Worm (Caenorhabditis elegans) whole organism, young adult: Measurements from ENCODE around the gene F26D2.3.

Experiments
- B0336.3 ChIP-seq: fragments of 200-800 bp; sonication (Bioruptor generic); IDR thresholded peaks from 2 replicates; pipeline ENCODE4 v1.3.6; 2022; ENCODE audit warnings: missing genetic modification characterization, missing compliant biosample characterization
- D2030.7 ChIP-seq: fragments of 200-800 bp; sonication (Bioruptor generic); IDR thresholded peaks from 2 replicates; pipeline ENCODE4 v1.3.6; 2022; ENCODE audit warnings: missing genetic modification reagents, missing genetic modification characterization, missing compliant biosample characterization
- K12H6.12 ChIP-seq: fragments of 200-800 bp; sonication (Bioruptor generic); optimal IDR thresholded peaks from 2 replicates; lab custom pipeline; 2018; ENCODE audit warnings: mild to moderate bottlenecking, missing genetic modification characterization, missing compliant biosample characterization
- athp-1 ChIP-seq: sonication (generic microtip); optimal IDR thresholded peaks from 2 replicates; lab custom pipeline; 2017; ENCODE audit warnings: mild to moderate bottlenecking, missing genetic modification characterization, missing compliant biosample characterization
- dpl-1 ChIP-seq: fragments of 150-350 bp; optimal IDR thresholded peaks from 2 replicates; lab custom pipeline; 2014; ENCODE audit warnings: missing biosample characterization, missing genetic modification reagents, missing genetic modification characterization
- hmg-20 ChIP-seq: fragments of 200-800 bp; sonication (Bioruptor generic); IDR thresholded peaks from 2 replicates; pipeline ENCODE4 v1.3.6; 2022; ENCODE audit warnings: missing genetic modification reagents, missing genetic modification characterization, missing compliant biosample characterization
- lin-35 ChIP-seq, 3 experiments: fragments of 150-350 bp in 2 of 3; sonication (generic microtip) in 1 of 3; optimal IDR thresholded peaks; 2 replicates each; lab custom pipeline; 2014 to 2018; ENCODE audit warnings: missing biosample characterization in 3 of 3, missing genetic modification characterization in 3 of 3, missing genetic modification reagents in 3 of 3
- nfyb-1 ChIP-seq: fragments of 200-800 bp; sonication (Bioruptor generic); IDR thresholded peaks from 2 replicates; pipeline ENCODE4 v1.3.6; 2022; ENCODE audit warnings: missing genetic modification reagents, missing genetic modification characterization, missing compliant biosample characterization
- pha-4 ChIP-seq: fragments of 150-350 bp; sonication (generic microtip); optimal IDR thresholded peaks from 2 replicates; lab custom pipeline; 2014; ENCODE audit warnings: missing biosample characterization, missing genetic modification reagents, missing genetic modification characterization
- rec-8 ChIP-seq, 2 experiments: sonication (generic microtip); optimal IDR thresholded peaks; 2 replicates each; lab custom pipeline; 2016; ENCODE audit warnings: mild to moderate bottlenecking in 2 of 2, missing genetic modification characterization in 2 of 2, missing genetic modification reagents in 2 of 2, missing genotype in 2 of 2, missing biosample characterization in 1 of 2, missing compliant biosample characterization in 1 of 2, moderate library complexity in 1 of 2
- rpc-1 ChIP-seq, 2 experiments: fragments of 150-350 bp in 1 of 2; sonication (generic microtip) in 1 of 2; optimal IDR thresholded peaks; 2 replicates each; lab custom pipeline; 2014 to 2018; ENCODE audit warnings: missing biosample characterization in 1 of 2, missing genetic modification characterization in 1 of 2, missing genetic modification reagents in 1 of 2, missing genotype in 1 of 2
- sea-2 ChIP-seq: fragments of 200-800 bp; sonication (Bioruptor generic); IDR thresholded peaks from 2 replicates; pipeline ENCODE4 v1.3.6; 2022; ENCODE audit warnings: missing genetic modification characterization, missing compliant biosample characterization
- ztf-28 ChIP-seq: fragments of 200-800 bp; sonication (Bioruptor generic); IDR thresholded peaks from 2 replicates; pipeline ENCODE4 v1.3.6; 2022; ENCODE audit warnings: missing genetic modification reagents, missing genetic modification characterization, missing compliant biosample characterization

DNA sequence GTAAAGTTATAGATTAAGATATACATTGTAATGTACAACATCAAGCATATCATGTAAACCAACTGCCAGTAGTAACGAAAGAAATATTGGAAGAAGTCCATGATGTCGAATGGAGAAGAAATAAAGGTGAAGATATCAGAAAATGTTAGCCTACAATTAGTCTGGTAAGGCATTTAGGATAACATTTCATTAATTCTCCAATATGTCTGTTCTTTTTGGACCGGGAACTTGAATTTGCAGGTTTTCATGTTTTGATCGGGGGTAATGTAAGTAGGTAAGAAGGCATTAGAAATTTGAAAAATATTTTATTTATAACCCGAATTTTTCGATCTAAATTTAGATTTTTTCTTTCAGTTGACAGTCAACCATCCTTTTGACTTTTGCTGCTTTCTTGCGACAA, 14.0 kb upstream of the F26D2.3 start, which contains the start of gene srd-63:
- TF ChIP-seq rpc-1 (optimal IDR thresholded peaks at IDR 0.05; lab: Kevin White, UChicago) (no peak), rpc-1 (tag; optimal IDR thresholded peaks at IDR 0.05; lab: Kevin White, UChicago) (no peak), D2030.7 (GFP tag; lab: Robert Waterston, UW) (no peak), hmg-20 (GFP tag; lab: Robert Waterston, UW) (no peak), athp-1 (tag; lab: Kevin White, UChicago) (no peak), nfyb-1 (GFP tag; lab: Robert Waterston, UW) (no peak), K12H6.12 (tag; lab: Kevin White, UChicago) (no peak), sea-2 (GFP tag; lab: Robert Waterston, UW) (no peak), rec-8 (tag; optimal IDR thresholded peaks at IDR 0.05; lab: Kevin White, UChicago) (no peak), pha-4 (no peak), B0336.3 (GFP tag; lab: Robert Waterston, UW) (no peak), lin-35 (GFP tag; optimal IDR thresholded peaks at IDR 0.05; lab: Kevin White, UChicago) (no peak), ztf-28 (no peak), dpl-1 (GFP tag; lab: Kevin White, UChicago) (no peak)
